Fruit fly (Drosophila melanogaster) S2 (cell line): ENCODE measurements around the gene Ude.

Experiments used
- CG8478 ChIP-seq: fragments of >200 bp; optimal IDR thresholded peaks from 2 replicates; lab custom pipeline; 2018
- CTCF ChIP-seq, 2 experiments: fragments of >200 bp; optimal IDR thresholded peaks; 2 replicates each; lab custom pipeline; 2018

Ude gene

DNA sequence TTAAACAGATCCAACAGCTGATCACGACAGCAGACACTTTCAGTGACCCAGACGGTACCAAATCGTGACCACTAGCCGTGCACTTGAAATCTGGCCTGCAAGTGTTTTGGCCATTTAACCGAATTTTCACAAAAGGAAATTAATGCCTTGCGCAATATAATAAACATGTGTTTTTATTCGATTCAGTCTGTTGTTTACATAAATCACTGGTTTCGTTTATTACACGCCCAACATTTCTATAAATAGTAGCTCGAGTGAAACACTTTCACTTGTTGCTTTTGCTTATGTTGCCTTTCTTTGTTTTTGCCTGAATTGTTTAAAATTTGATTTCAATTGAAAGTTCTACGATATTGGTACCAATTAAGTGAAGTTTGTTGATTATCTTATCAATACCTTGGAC, 12.9 kb upstream of the Ude start:
- TF ChIP-seq CG8478 (no peak), CTCF (optimal IDR thresholded peaks at IDR 0.05; lab: Kevin White, UChicago) (no peak)

DNA sequence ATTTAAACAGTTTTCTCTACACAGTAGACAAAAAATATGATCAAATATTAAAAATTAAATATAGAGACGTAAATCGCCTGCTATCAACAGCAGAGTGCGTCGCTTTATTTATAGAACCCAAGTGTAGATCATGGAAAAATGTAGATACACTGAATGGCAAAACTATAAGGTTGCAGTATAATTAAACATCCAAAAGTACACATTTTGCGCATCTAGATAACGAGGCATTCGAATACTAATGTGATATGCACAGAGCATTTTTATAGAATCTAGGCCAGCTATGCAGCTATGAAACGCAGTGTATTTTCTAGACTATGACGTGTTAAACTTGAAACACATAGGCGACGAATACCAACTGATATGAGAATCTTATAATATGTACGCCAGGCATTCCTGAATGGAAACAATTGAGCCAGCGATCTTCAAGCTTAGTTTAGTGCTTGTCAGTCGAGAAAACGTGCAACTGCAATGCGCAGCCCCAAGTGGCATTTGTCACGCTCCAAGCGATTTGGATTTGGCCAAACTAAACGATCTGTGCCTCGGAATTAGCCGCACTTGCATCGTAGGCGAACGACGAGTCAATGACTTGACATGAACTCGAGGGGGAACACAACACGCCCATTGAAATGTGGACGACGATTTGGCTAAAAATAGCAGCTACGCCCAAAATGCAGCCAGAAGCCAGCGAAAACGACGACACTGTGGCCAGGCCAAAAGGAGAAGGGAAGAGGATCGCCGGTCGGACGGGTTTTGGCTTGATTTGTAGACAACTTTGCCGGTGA, 11.6 kb upstream of the Ude start:
- TF ChIP-seq CTCF (optimal IDR thresholded peaks at IDR 0.05; lab: Kevin White, UChicago) (no peak), CG8478 (no peak)

DNA sequence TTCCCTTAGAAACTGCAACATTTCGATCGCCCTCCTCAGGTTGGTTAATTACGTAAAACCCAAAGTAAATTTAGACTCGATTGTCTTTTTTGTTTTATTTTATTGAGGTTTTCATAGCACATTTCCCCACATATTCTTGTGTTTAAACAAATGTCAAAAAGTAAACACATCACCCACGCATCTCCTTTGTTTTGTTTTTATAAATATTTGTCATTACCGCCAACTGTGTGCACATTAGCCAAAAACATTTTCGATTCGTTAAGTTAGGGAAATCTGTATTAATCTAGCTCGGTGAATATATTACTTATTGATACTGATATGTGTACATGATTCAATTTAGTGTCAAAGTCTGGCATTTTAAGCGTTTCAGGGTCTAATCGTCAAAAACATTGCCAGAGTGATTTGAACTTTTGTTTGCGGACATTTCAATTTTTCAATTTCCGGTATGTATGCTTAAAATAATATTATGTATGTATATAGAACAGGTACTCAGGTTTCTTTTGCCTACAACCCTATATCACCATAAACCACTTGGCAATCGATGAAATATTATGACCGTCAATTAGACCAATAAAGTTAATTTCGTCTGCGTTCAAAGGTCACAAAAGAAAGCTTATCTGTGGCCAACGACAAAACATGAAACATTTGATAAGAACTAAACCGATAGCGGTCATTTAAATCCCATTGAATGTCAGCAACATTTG, 10.3 kb upstream of the Ude start:
- no peak for TF ChIP-seq CTCF (optimal IDR thresholded peaks at IDR 0.05; lab: Kevin White, UChicago)
- no peak for TF ChIP-seq CG8478

dm6 chr3R:24807321-24807720, 7.9 kb upstream of the Ude start, which contains the start of gene CG6980:
CG6980 (plus strand) TSS chr3R:24807621.
- no peak for TF ChIP-seq CG8478
- TF ChIP-seq CTCF (optimal IDR thresholded peaks at IDR 0.05; lab: Kevin White, UChicago), result no peak

- TF ChIP-seq CTCF (optimal IDR thresholded peaks at IDR 0.05; lab: Kevin White, UChicago) (no peak), CG8478 (no peak)
Observed at dm6 chr3R:24805048-24805447, 5.6 kb upstream of the Ude start, which contains the start of gene polybromo. polybromo (minus strand) TSS chr3R:24805259.

- no peak for TF ChIP-seq CTCF (optimal IDR thresholded peaks at IDR 0.05; lab: Kevin White, UChicago)
Observed at dm6 chr3R:24798595-24798994, 873 bp downstream of the Ude start.

DNA sequence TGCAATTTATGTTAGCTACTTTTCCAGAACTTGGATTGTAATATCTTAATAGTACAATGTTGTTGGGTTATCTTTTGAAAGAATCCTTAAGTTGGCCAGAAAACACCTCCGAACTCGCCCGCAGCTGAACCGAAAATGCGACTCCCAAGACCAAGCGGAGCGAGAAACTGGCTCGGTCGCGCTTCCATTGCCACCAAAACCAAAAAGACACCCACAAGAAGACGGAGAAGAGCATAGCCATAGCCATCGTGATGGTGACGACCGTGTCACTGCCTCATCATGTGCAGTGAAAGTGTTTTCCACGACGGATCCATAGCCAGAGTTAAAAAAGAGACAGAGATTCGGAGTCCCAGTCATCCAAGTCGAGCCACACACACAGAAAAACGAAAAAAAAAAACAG, 9.4 kb downstream of the Ude start, which contains the start of gene CG13634:
Gene CG13634 (minus strand): TSS at position 101 of the 400 bp plus-strand sequence.
- TF ChIP-seq CG8478, result no peak

DNA sequence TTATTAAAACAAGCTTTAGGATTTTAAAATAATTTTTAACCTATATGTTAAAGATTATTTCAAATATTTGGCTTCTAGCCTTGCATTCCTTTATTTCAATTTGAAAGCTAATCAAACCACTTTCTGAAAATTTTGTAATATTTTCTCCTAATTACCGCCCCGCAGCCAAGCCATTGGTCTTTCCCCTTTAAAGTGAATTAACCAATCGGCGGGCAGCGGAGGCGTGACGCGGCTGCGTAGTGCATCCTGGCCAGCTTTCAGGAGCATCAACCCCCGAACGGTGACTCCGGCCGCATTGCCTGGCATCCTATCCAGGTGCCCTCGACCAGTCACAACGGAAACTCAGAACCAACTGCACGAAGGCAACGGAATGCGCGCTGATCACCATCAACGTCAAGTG, 11.7 kb downstream of the Ude start, which contains the start of gene Ets96B:
Gene Ets96B (plus strand): TSS at position 321 of the 400 bp plus-strand sequence.
- TF ChIP-seq CG8478, result no peak
- TF ChIP-seq CTCF (optimal IDR thresholded peaks at IDR 0.05; lab: Kevin White, UChicago), result no peak

dm6 chr3R:24787042-24787565, 12.4 kb downstream of the Ude start, which contains the start of gene CG5805:
CG5805 (minus strand) TSS chr3R:24787421.
- TF ChIP-seq CTCF (optimal IDR thresholded peaks at IDR 0.05; lab: Kevin White, UChicago) (no peak), CG8478 (no peak)

- TF ChIP-seq CG8478 (no peak), CTCF (optimal IDR thresholded peaks at IDR 0.05; lab: Kevin White, UChicago) (no peak)
Observed at dm6 chr3R:24778218-24778739, 21.2 kb downstream of the Ude start.

DNA sequence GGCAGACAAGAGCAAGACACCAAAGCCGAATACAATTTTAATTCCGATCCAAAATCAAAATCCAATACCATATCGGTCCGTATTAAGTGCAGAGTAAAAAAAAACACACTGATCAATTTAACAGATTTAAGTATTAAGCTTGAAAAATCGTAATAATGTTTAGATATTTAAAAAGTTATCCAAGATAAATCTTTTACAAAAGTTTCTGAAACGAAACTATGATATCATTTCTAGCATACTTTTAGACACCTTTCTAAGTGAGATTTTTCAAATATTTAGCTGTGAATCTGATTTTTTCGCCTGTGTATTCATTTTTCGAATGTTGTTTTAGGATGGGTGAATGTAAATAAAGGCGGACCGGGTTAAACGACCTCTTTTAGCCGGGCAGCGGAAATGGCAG, 22.4 kb downstream of the Ude start:
- TF ChIP-seq CTCF (optimal IDR thresholded peaks at IDR 0.05; lab: Kevin White, UChicago) (no peak), CG8478 (no peak)

DNA sequence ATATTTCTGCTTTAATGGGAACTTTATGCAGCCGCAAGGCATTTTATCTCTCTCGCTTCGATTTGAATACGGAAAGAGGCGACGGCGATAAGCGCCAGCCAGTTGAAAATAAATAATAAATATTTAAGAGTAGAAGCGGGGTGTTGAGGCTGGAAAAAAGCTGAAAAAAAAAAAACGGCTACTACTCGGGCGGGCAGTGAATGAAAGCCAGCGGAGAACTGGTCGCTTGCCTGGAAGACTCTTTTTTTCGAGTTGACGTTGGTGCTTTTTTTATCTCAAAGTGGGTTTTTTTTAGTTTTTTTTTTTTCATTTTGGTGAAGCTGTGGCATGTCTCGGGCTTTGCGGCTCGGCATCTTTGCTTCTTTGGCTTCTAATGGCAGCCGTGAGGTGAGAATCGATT, 26.0 kb downstream of the Ude start:
- no peak for TF ChIP-seq CG8478
- no peak for TF ChIP-seq CTCF (optimal IDR thresholded peaks at IDR 0.05; lab: Kevin White, UChicago)

DNA sequence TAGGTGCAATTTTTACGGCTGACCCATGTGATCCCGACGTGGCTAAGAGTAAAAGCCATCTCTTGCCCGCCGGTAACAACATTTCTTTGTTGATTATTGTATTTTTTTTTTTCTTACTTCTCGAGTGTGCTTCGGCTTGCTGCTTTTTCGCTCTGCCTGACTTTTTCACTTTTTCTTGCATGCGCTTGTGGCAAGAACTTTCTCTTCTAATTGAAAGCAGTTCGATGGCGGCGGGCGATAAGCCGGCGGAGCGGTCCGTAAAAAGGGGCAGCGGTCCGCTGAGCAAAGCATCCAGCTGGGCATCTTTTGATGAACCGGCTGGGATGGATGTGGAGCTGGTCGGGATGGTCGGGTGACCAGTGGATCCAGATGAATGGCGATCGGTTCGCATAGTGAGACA, 26.5 kb downstream of the Ude start:
- TF ChIP-seq CTCF (optimal IDR thresholded peaks at IDR 0.05; lab: Kevin White, UChicago) (no peak), CG8478 (no peak)

- no peak for TF ChIP-seq CTCF (optimal IDR thresholded peaks at IDR 0.05; lab: Kevin White, UChicago)
Observed at dm6 chr3R:24771273-24772231, 27.9 kb downstream of the Ude start, which contains the start of gene CG42331. CG42331 (plus strand) TSS chr3R:24772181.

DNA sequence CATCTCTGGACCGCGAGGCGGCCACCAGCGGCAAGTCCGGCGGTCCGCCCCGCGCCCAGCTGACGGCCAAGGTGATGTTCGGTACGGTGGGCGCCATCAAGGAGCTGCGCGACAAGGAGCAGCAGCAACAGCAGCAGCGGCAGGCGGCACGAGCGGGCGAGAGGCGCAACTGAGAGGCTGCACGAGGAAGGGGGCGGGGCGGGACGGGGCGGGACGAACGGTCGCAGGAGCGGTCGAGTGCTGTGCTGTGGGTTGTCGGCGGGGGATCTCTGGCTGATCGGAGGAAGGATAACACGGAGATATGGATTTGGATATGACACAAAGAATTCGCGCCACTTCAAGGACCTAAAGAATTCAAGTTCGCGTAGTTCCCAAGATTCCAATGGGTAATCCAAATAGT, 29.9 kb downstream of the Ude start:
- no peak for TF ChIP-seq CTCF (optimal IDR thresholded peaks at IDR 0.05; lab: Kevin White, UChicago)
- TF ChIP-seq CG8478, result no peak
